Fruit fly (Drosophila melanogaster) whole organism, embryonic: ENCODE data around the gene Cdk5alpha.

Experiments used
- Abd-B ChIP-seq: fragments of 200-800 bp; sonication (Bioruptor generic); optimal IDR thresholded peaks from 2 replicates; lab custom pipeline; 2018; ENCODE audit warnings: missing biosample characterization, mild to moderate bottlenecking, missing genetic modification characterization, moderate library complexity
- CG11398 ChIP-seq: fragments of 200-800 bp; sonication (Bioruptor generic); optimal IDR thresholded peaks from 2 replicates; lab custom pipeline; 2016; ENCODE audit warnings: missing biosample characterization, missing genetic modification characterization
- CG11504 ChIP-seq: fragments of 200-800 bp; sonication (Bioruptor generic); optimal IDR thresholded peaks from 3 replicates; lab custom pipeline; 2019; ENCODE audit warnings: missing biosample characterization, mild to moderate bottlenecking, missing genetic modification characterization, moderate library complexity
- CG12236 ChIP-seq: fragments of 200-800 bp; sonication (Bioruptor generic); optimal IDR thresholded peaks from 2 replicates; lab custom pipeline; 2016; ENCODE audit warnings: missing biosample characterization, missing genetic modification characterization
- CG13123 ChIP-seq: fragments of 200-800 bp; sonication (Bioruptor generic); optimal IDR thresholded peaks from 2 replicates; lab custom pipeline; 2016; ENCODE audit warnings: missing biosample characterization, missing genetic modification characterization
- CG13624 ChIP-seq: fragments of 200-800 bp; sonication (Bioruptor generic); optimal IDR thresholded peaks from 2 replicates; lab custom pipeline; 2016; ENCODE audit warnings: missing biosample characterization, missing genetic modification characterization
- CG14050 ChIP-seq: fragments of 200-800 bp; sonication (Bioruptor generic); IDR thresholded peaks from 3 replicates; pipeline ENCODE4 v1.3.6; 2022; ENCODE audit warnings: missing biosample characterization, missing genetic modification characterization
- CG14965 ChIP-seq: fragments of 200-800 bp; sonication (Bioruptor generic); optimal IDR thresholded peaks from 2 replicates; lab custom pipeline; 2016; ENCODE audit warnings: missing biosample characterization, missing genetic modification characterization, borderline replicate concordance
- CG16813 ChIP-seq: fragments of 200-800 bp; sonication (Bioruptor generic); IDR thresholded peaks from 3 replicates; pipeline ENCODE4 v1.3.6; 2022; ENCODE audit warnings: missing biosample characterization, missing genetic modification characterization; ENCODE audit not compliant: partially characterized antibody
- CG33213 ChIP-seq: fragments of 200-800 bp; sonication (Bioruptor generic); optimal IDR thresholded peaks from 3 replicates; lab custom pipeline; 2016; ENCODE audit warnings: missing biosample characterization, missing genetic modification characterization
- CG3726 ChIP-seq: fragments of 200-800 bp; sonication (Bioruptor generic); IDR thresholded peaks from 3 replicates; pipeline ENCODE4, ENCODE4 v1.3.6; 2022; ENCODE audit warnings: missing biosample characterization, missing genetic modification characterization
- CG3995 ChIP-seq: fragments of 200-800 bp; sonication (Bioruptor generic); optimal IDR thresholded peaks from 3 replicates; lab custom pipeline; 2016; ENCODE audit warnings: missing biosample characterization, missing genetic modification characterization
- CG4707 ChIP-seq: fragments of 200-800 bp; sonication (Bioruptor generic); optimal IDR thresholded peaks from 2 replicates; lab custom pipeline; 2018; ENCODE audit warnings: missing biosample characterization, mild to moderate bottlenecking, missing genetic modification characterization, moderate library complexity
- CG4820 ChIP-seq: fragments of 200-800 bp; sonication (Bioruptor generic); optimal IDR thresholded peaks from 3 replicates; lab custom pipeline; 2016; ENCODE audit warnings: missing biosample characterization, missing genetic modification characterization
- CG6813 ChIP-seq: fragments of 200-800 bp; sonication (Bioruptor generic); optimal IDR thresholded peaks from 2 replicates; lab custom pipeline; 2017; ENCODE audit warnings: missing biosample characterization, missing genetic modification characterization, mild to moderate bottlenecking, moderate library complexity, missing genetic modification reagents
- CG7556 ChIP-seq: fragments of 200-800 bp; sonication (Bioruptor generic); optimal IDR thresholded peaks from 2 replicates; lab custom pipeline; 2017; ENCODE audit warnings: missing biosample characterization, mild to moderate bottlenecking, missing genetic modification characterization
- CG8089 ChIP-seq: fragments of 200-800 bp; sonication (Bioruptor generic); optimal IDR thresholded peaks from 3 replicates; lab custom pipeline; 2016; ENCODE audit warnings: missing biosample characterization, missing genetic modification characterization
- CG8281 ChIP-seq: fragments of 200-800 bp; sonication (Bioruptor generic); optimal IDR thresholded peaks from 2 replicates; lab custom pipeline; 2018; ENCODE audit warnings: missing biosample characterization, mild to moderate bottlenecking, missing genetic modification characterization, moderate library complexity
- CG8359 ChIP-seq: fragments of 200-800 bp; sonication (Bioruptor generic); optimal IDR thresholded peaks from 2 replicates; lab custom pipeline; 2017; ENCODE audit warnings: missing biosample characterization, mild to moderate bottlenecking, missing genetic modification characterization, borderline replicate concordance
- Chrac-16 ChIP-seq: fragments of 200-800 bp; sonication (Bioruptor generic); optimal IDR thresholded peaks from 3 replicates; lab custom pipeline; 2016; ENCODE audit warnings: missing biosample characterization, missing genetic modification characterization
- Dbx ChIP-seq: fragments of 200-800 bp; sonication (Bioruptor generic); IDR thresholded peaks from 3 replicates; pipeline ENCODE4 v1.3.6; 2022; ENCODE audit warnings: missing biosample characterization, missing genetic modification characterization
- Dek ChIP-seq: fragments of 200-800 bp; sonication (Bioruptor generic); optimal IDR thresholded peaks from 3 replicates; lab custom pipeline; 2019; ENCODE audit warnings: missing biosample characterization, mild to moderate bottlenecking, missing genetic modification characterization, moderate library complexity
- GATAe ChIP-seq: fragments of 200-800 bp; sonication (Bioruptor generic); conservative IDR thresholded peaks from 2 replicates; pipeline ENCODE4 v1.3.6; 2022; ENCODE audit warnings: missing biosample characterization, missing genetic modification characterization
- H2.0 ChIP-seq: fragments of 200-800 bp; sonication (Bioruptor generic); IDR thresholded peaks from 2 replicates; pipeline ENCODE4 v1.3.6; 2022; ENCODE audit warnings: missing biosample characterization, missing genetic modification characterization
- Hand ChIP-seq: fragments of 200-800 bp; sonication (Bioruptor generic); optimal IDR thresholded peaks from 2 replicates; lab custom pipeline; 2017; ENCODE audit warnings: mild to moderate bottlenecking, missing biosample characterization, missing genetic modification reagents, missing genetic modification characterization
- HmgD ChIP-seq: fragments of 200-800 bp; sonication (Bioruptor generic); optimal IDR thresholded peaks from 3 replicates; lab custom pipeline; 2016; ENCODE audit warnings: missing biosample characterization, missing genetic modification characterization
- Hr3 ChIP-seq: fragments of 200-800 bp; sonication (Bioruptor generic); optimal IDR thresholded peaks from 3 replicates; lab custom pipeline; 2016; ENCODE audit warnings: missing biosample characterization, missing genetic modification characterization
- Hr78 ChIP-seq, 2 experiments: fragments of 200-800 bp in 1 of 2; fragments of >200 bp in 1 of 2; sonication (Bioruptor generic) in 1 of 2; optimal IDR thresholded peaks; 2 replicates each; lab custom pipeline; 2017 to 2019; ENCODE audit warnings: missing biosample characterization in 2 of 2, missing genetic modification characterization in 2 of 2, mild to moderate bottlenecking in 1 of 2, moderate library complexity in 1 of 2
- Lim3 ChIP-seq: fragments of 200-800 bp; sonication (Bioruptor generic); IDR thresholded peaks from 2 replicates; pipeline ENCODE4 v1.3.6; 2022; ENCODE audit warnings: missing biosample characterization, missing genetic modification characterization
- MESR4 ChIP-seq: fragments of 200-800 bp; sonication (Bioruptor generic); optimal IDR thresholded peaks from 2 replicates; lab custom pipeline; 2018; ENCODE audit warnings: missing biosample characterization, mild to moderate bottlenecking, missing genetic modification characterization, moderate library complexity
- NC2β ChIP-seq: fragments of 200-800 bp; sonication (Bioruptor generic); optimal IDR thresholded peaks from 2 replicates; lab custom pipeline; 2016; ENCODE audit warnings: missing biosample characterization, missing genetic modification characterization
- NfI ChIP-seq: fragments of 200-800 bp; sonication (Bioruptor generic); optimal IDR thresholded peaks from 3 replicates; lab custom pipeline; 2018; ENCODE audit warnings: missing biosample characterization, mild to moderate bottlenecking, missing genetic modification characterization, moderate library complexity
- ac ChIP-seq: fragments of 200-800 bp; sonication (Bioruptor generic); optimal IDR thresholded peaks from 3 replicates; lab custom pipeline; 2017; ENCODE audit warnings: missing biosample characterization, mild to moderate bottlenecking, missing genetic modification characterization
- bbx ChIP-seq: fragments of 200-800 bp; sonication (Bioruptor generic); IDR thresholded peaks from 2 replicates; pipeline ENCODE4 v1.3.6; 2022; ENCODE audit warnings: missing biosample characterization, missing genetic modification characterization; ENCODE audit not compliant: partially characterized antibody
- caup ChIP-seq: fragments of 200-800 bp; sonication (Bioruptor generic); optimal IDR thresholded peaks from 3 replicates; lab custom pipeline; 2017; ENCODE audit warnings: missing biosample characterization, mild to moderate bottlenecking, missing genetic modification characterization, moderate library complexity; ENCODE audit not compliant: severe bottlenecking
- chm ChIP-seq: fragments of 200-800 bp; sonication (Bioruptor generic); IDR thresholded peaks from 2 replicates; pipeline ENCODE4 v1.3.6; 2022; ENCODE audit warnings: missing biosample characterization, missing genetic modification characterization
- disco-r ChIP-seq: fragments of 200-800 bp; sonication (Bioruptor generic); optimal IDR thresholded peaks from 2 replicates; lab custom pipeline; 2016; ENCODE audit warnings: missing biosample characterization, missing genetic modification characterization
- exex ChIP-seq: fragments of 200-800 bp; sonication (Bioruptor generic); optimal IDR thresholded peaks from 4 replicates; lab custom pipeline; 2018; ENCODE audit warnings: missing biosample characterization, mild to moderate bottlenecking, missing genetic modification characterization, moderate library complexity
- jigr1 ChIP-seq: fragments of 200-800 bp; sonication (Bioruptor generic); IDR thresholded peaks from 3 replicates; pipeline ENCODE4 v1.3.6; 2022; ENCODE audit warnings: missing biosample characterization, missing genetic modification characterization
- jumu ChIP-seq: fragments of 200-800 bp; sonication (Bioruptor generic); optimal IDR thresholded peaks from 3 replicates; lab custom pipeline; 2016; ENCODE audit warnings: missing biosample characterization, missing genetic modification characterization
- lov ChIP-seq, 2 experiments: fragments of 200-800 bp in 1 of 2; fragments of >200 bp in 1 of 2; sonication (Bioruptor generic) in 1 of 2; IDR thresholded peaks in 1 of 2; optimal IDR thresholded peaks in 1 of 2; 2 replicates in 1 of 2; 3 replicates in 1 of 2; pipeline versions ENCODE4 v1.3.6 to Lab custom; 2017 to 2022; ENCODE audit warnings: missing biosample characterization in 1 of 2, missing genetic modification characterization in 1 of 2
- luna ChIP-seq: fragments of 200-800 bp; sonication (Bioruptor generic); optimal IDR thresholded peaks from 2 replicates; lab custom pipeline; 2016; ENCODE audit warnings: missing biosample characterization, missing genetic modification characterization
- peb ChIP-seq: fragments of 200-800 bp; sonication (Bioruptor generic); IDR thresholded peaks from 2 replicates; pipeline ENCODE4 v1.3.6; 2022; ENCODE audit warnings: missing biosample characterization, missing genetic modification characterization
- pfk ChIP-seq: fragments of 200-800 bp; sonication (Bioruptor generic); optimal IDR thresholded peaks from 2 replicates; lab custom pipeline; 2018; ENCODE audit warnings: missing biosample characterization, mild to moderate bottlenecking, missing genetic modification characterization, moderate library complexity
- phol ChIP-seq: fragments of 200-800 bp; sonication (Bioruptor generic); optimal IDR thresholded peaks from 3 replicates; lab custom pipeline; 2018; ENCODE audit warnings: missing biosample characterization, mild to moderate bottlenecking, missing genetic modification characterization, moderate library complexity
- ranshi ChIP-seq: fragments of 200-800 bp; sonication (Bioruptor generic); IDR thresholded peaks from 2 replicates; pipeline ENCODE4 v1.3.6; 2022; ENCODE audit warnings: missing biosample characterization, missing genetic modification characterization
- sd ChIP-seq: fragments of 200-800 bp; sonication (Bioruptor generic); optimal IDR thresholded peaks from 3 replicates; lab custom pipeline; 2018; ENCODE audit warnings: missing biosample characterization, mild to moderate bottlenecking, missing genetic modification characterization, moderate library complexity
- sug ChIP-seq: fragments of 200-800 bp; optimal IDR thresholded peaks from 2 replicates; lab custom pipeline; 2019; ENCODE audit warnings: missing biosample characterization, mild to moderate bottlenecking, missing genetic modification characterization, moderate library complexity

Gene Cdk5alpha

DNA sequence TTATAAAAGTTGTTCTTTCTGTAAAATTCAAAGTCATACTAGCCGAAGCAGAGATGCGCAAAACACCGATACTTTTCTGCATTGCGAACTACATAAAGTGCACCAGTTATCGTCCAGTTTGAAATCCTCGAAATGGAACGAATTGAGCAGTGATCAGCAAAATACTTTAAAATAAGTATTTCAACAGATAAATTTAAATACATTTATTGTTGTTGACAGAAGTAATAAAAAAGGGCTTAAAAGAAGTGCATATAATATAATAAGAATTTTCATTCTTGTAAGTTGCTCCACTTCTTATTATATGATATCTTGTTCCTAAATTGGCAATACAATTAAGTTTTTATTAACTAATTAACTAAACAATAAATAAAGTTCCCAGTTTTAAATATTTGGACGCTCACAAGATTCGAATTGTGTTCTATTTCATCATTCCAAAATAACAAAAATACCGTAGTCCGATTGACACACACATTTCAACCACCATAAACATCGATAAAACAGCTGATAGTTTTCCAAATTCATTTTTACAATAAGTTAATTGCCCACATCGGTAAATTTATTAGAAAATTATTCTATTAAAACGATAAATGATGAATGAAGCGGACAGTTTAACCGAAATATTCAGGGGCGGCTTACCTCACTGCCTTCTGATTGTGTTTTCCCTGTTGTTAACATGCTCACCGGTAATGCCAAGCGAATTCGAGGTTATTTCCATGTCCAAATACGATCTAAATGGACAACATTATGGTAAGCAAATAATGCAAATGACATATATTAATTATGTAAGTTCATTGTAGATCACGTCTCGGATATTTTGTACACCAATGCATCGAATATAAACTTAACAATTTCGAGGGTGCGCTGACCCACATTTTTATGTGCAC, 3.8 kb upstream of the Cdk5alpha start, which contains the start of the genes Usp14 and CG4972 (continued):
- TF ChIP-seq CG11398 (GFP tag; lab: Kevin White, UChicago): no peak
- no peak for TF ChIP-seq caup (GFP tag; lab: Kevin White, UChicago)
- TF ChIP-seq CG11504 (tag; lab: Kevin White, UChicago): no peak
- peak; percentile 0 for TF ChIP-seq Hr3 (GFP tag; lab: Kevin White, UChicago)
- no peak for TF ChIP-seq disco-r
- TF ChIP-seq pfk (GFP tag; lab: Kevin White, UChicago): peak; percentile 92
- no peak for TF ChIP-seq CG33213 (GFP tag; lab: Kevin White, UChicago)
- TF ChIP-seq CG8281 (tag; lab: Kevin White, UChicago): no peak
- TF ChIP-seq CG13624: no peak
- TF ChIP-seq CG13123: no peak
- no peak for TF ChIP-seq CG8089 (GFP tag; lab: Kevin White, UChicago)
- TF ChIP-seq CG4820: no peak
- peak; percentile 77 for TF ChIP-seq CG3995
- no peak for TF ChIP-seq ac (GFP tag; lab: Kevin White, UChicago)
- TF ChIP-seq jumu (GFP tag; lab: Kevin White, UChicago): no peak
- no peak for TF ChIP-seq exex
- TF ChIP-seq phol: peak; percentile 60
- no peak for TF ChIP-seq GATAe (GFP tag; lab: Robert Waterston, UW)
- no peak for TF ChIP-seq Hand (GFP tag; lab: Kevin White, UChicago)
- TF ChIP-seq jigr1 (GFP tag; lab: Robert Waterston, UW): no peak; the same call in 2 of the 3 replicates
- no peak for TF ChIP-seq CG14965
- no peak for TF ChIP-seq CG12236 (GFP tag; lab: Kevin White, UChicago)
- no peak for TF ChIP-seq CG14050 (GFP tag; lab: Robert Waterston, UW)
- no peak for TF ChIP-seq chm (GFP tag; lab: Robert Waterston, UW)
- TF ChIP-seq ranshi (GFP tag; lab: Robert Waterston, UW): no peak
- no peak for TF ChIP-seq CG6813 (GFP tag; lab: Kevin White, UChicago)
- TF ChIP-seq Hr78 (GFP tag; optimal IDR thresholded peaks at IDR 0.05; lab: Kevin White, UChicago): no peak
- no peak for TF ChIP-seq Chrac-16
- TF ChIP-seq H2.0 (GFP tag; lab: Robert Waterston, UW): no peak
- 0 out of 3 replicates have a peak, but pooled peaks have one; percentile 41 for TF ChIP-seq CG16813 (GFP tag; lab: Robert Waterston, UW)
- TF ChIP-seq CG4707: no peak
- no peak for TF ChIP-seq peb (GFP tag; lab: Robert Waterston, UW)
- peak; percentile 75 for TF ChIP-seq MESR4 (GFP tag; lab: Kevin White, UChicago)
- peak; percentile 42 for TF ChIP-seq bbx (GFP tag; lab: Robert Waterston, UW)
- no peak for TF ChIP-seq CG7556 (GFP tag; lab: Kevin White, UChicago)
- TF ChIP-seq Abd-B (GFP tag; lab: Kevin White, UChicago): no peak
- no peak for TF ChIP-seq luna (GFP tag; lab: Kevin White, UChicago)
- no peak for TF ChIP-seq NC2β (GFP tag; lab: Kevin White, UChicago)
- no peak for TF ChIP-seq lov (optimal IDR thresholded peaks at IDR 0.05; lab: Kevin White, UChicago)
- no peak for TF ChIP-seq lov (GFP tag; IDR thresholded peaks at IDR 0.05; lab: Robert Waterston, UW)
- TF ChIP-seq HmgD (GFP tag; lab: Kevin White, UChicago): no peak
- no peak for TF ChIP-seq CG8359 (GFP tag; lab: Kevin White, UChicago)
- TF ChIP-seq CG3726 (GFP tag; lab: Robert Waterston, UW): no peak
- TF ChIP-seq Dbx (GFP tag; lab: Robert Waterston, UW): no peak
- no peak for TF ChIP-seq Dek (tag; lab: Kevin White, UChicago)
- TF ChIP-seq sug: no peak
- no peak for TF ChIP-seq Lim3 (GFP tag; lab: Robert Waterston, UW)
- TF ChIP-seq NfI (GFP tag; lab: Kevin White, UChicago): no peak
- TF ChIP-seq sd (tag; lab: Kevin White, UChicago): no peak
